Fruit fly (Drosophila melanogaster): ENCODE measurements around the gene RhoGAP15B.

RhoGAP15B gene

DNA sequence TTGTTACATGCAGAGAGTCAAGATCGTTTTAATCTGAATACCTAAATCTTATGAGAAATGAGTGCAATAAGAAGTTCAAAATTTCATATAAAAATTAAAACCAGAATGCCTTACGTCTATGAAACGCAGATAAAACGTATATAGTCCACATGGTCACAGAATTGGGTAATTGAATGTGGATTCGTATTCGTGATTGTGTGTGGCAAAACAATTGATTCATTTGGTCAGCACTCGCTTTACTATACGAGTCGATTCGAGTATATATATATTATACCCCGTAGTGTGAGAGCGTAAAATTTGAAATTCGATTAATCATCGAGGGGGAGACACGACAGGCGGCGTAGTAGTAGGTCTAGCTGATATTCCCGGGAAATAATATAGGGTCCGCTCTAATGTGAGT, 3.5 kb downstream of the RhoGAP15B start:
- TF ChIP-seq ERR (GFP tag; optimal IDR thresholded peaks at IDR 0.05), result no peak
- TF ChIP-seq CG7839 (tag; optimal IDR thresholded peaks at IDR 0.05), result no peak
- peak in 1 of 2 experiments; percentile 4 for TF ChIP-seq Pdp1 (GFP tag; optimal IDR thresholded peaks at IDR 0.05)
- TF ChIP-seq ase (GFP tag; IDR thresholded peaks at IDR 0.05), result no peak
- no peak for TF ChIP-seq row (GFP tag; IDR thresholded peaks at IDR 0.05)
- TF ChIP-seq sens (GFP tag), result peak; percentile 47

DNA sequence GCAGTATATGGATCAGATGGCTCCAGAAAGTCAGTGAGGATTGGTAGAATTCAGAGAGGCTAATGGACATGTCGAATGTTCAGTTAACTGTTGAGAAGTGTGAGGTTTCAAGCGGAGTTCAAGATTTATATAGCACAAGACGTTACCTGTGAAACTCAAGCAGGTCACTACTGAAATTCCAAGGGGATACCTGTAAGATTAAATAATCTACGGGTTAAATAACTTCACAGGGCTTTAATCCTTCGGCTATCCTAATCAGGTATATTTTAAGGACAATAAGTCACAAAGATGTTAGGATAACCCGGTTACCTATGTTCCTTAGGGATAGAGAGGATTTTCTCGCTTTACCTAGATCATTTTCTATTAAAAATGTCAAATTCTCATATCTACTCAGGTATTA, 5.3 kb downstream of the RhoGAP15B start, which contains the start of gene CG13000:
CG13000 (minus strand) TSS at position 101 of the 400 bp plus-strand sequence.
- TF ChIP-seq CkIIα-i1 (GFP tag; IDR thresholded peaks at IDR 0.05) (no peak), CG8089 (GFP tag; optimal IDR thresholded peaks at IDR 0.05) (no peak), kni (GFP tag; optimal IDR thresholded peaks at IDR 0.05) (no peak)

DNA sequence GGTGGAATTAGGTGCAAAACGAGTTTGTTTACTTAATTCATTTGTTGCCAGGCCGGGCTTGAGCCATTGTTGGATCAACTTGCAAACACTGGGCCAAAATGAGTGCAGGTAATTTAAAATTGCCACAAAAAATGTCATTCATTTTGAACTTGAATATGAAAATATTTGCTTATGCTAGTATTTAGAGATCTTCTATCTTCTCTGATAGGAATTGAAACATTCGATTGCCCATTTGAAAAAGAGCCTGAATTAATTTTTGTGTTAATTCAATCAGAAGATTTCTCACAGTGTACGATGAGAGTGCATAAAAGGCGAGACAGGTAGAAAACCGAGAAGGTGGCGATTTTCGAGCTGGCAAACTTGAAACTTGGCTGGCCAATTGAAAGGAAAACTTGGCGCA, 23.4 kb downstream of the RhoGAP15B start:
- TF ChIP-seq dpn (GFP tag; optimal IDR thresholded peaks at IDR 0.05), result no peak
- TF ChIP-seq row (GFP tag; IDR thresholded peaks at IDR 0.05), result peak; percentile 42; the same call in 2 of the 3 replicates
- TF ChIP-seq CG12104 (GFP tag; optimal IDR thresholded peaks at IDR 0.05), result no peak
- 0 out of 2 replicates have a peak, but pooled peaks have one; percentile 10 for TF ChIP-seq CG6689 (GFP tag; IDR thresholded peaks at IDR 0.05)
- TF ChIP-seq sim (GFP tag; IDR thresholded peaks at IDR 0.05), result no peak
- TF ChIP-seq crp (GFP tag; optimal IDR thresholded peaks at IDR 0.05), result no peak
- TF ChIP-seq CG8944 (GFP tag; optimal IDR thresholded peaks at IDR 0.05), result peak; percentile 10
- TF ChIP-seq zen (tag; optimal IDR thresholded peaks at IDR 0.05), result no peak
- TF ChIP-seq Stat92E (GFP tag; optimal IDR thresholded peaks at IDR 0.05), result no peak
- no peak for TF ChIP-seq CG13894 (tag; optimal IDR thresholded peaks at IDR 0.05)
- TF ChIP-seq Dp (GFP tag; optimal IDR thresholded peaks at IDR 0.05), result no peak
- no peak for TF ChIP-seq CG12219 (GFP tag; optimal IDR thresholded peaks at IDR 0.05)
- no peak for TF ChIP-seq CG12744 (GFP tag; optimal IDR thresholded peaks at IDR 0.05)
- TF ChIP-seq Gug (GFP tag; IDR thresholded peaks at IDR 0.05), result no peak
- 0 out of 2 replicates have a peak, but pooled peaks have one; percentile 22 for TF ChIP-seq HLH3B (GFP tag; IDR thresholded peaks at IDR 0.05)
- TF ChIP-seq CG9932 (GFP tag; IDR thresholded peaks at IDR 0.05), result peak; percentile 25; the same call in 1 of the 2 replicates
- no peak for TF ChIP-seq CG17802 (tag; optimal IDR thresholded peaks at IDR 0.05)
- no peak for TF ChIP-seq CG6813 (GFP tag; optimal IDR thresholded peaks at IDR 0.05)
- TF ChIP-seq sens (GFP tag), result peak; percentile 66
- TF ChIP-seq ind (GFP tag; optimal IDR thresholded peaks at IDR 0.05), result peak; percentile 6
- no peak for TF ChIP-seq ap (GFP tag; IDR thresholded peaks at IDR 0.05)
- TF ChIP-seq CG9437 (GFP tag; optimal IDR thresholded peaks at IDR 0.05), result no peak
- TF ChIP-seq prd (optimal IDR thresholded peaks at IDR 0.05), result no peak
- TF ChIP-seq prd (GFP tag; IDR thresholded peaks at IDR 0.05), result peak; percentile 25; the same call in 1 of the 3 replicates
- peak; percentile 6 for TF ChIP-seq CG2712 (tag; optimal IDR thresholded peaks at IDR 0.05)
- TF ChIP-seq Tbp (GFP tag; optimal IDR thresholded peaks at IDR 0.05), result no peak
- TF ChIP-seq Dbx (GFP tag; IDR thresholded peaks at IDR 0.05), result no peak
- 0 out of 3 replicates have a peak, but pooled peaks have one; percentile 8 for TF ChIP-seq ase (GFP tag; IDR thresholded peaks at IDR 0.05)
- TF ChIP-seq CG2120 (GFP tag; optimal IDR thresholded peaks at IDR 0.05), result peak; percentile 18
- TF ChIP-seq tap (tag; optimal IDR thresholded peaks at IDR 0.05), result no peak
- TF ChIP-seq zfh1 (GFP tag; IDR thresholded peaks at IDR 0.05), result 0 out of 3 replicates have a peak, but pooled peaks have one; percentile 22
- TF ChIP-seq CG15269 (tag; optimal IDR thresholded peaks at IDR 0.05), result no peak
- peak; percentile 7 for TF ChIP-seq Meics (GFP tag; optimal IDR thresholded peaks at IDR 0.05)
- TF ChIP-seq maf-S (GFP tag; optimal IDR thresholded peaks at IDR 0.05), result no peak
- no peak for TF ChIP-seq CG34376 (GFP tag; optimal IDR thresholded peaks at IDR 0.05)
- no peak for TF ChIP-seq H2.0 (GFP tag; IDR thresholded peaks at IDR 0.05)
- TF ChIP-seq CrebB (tag; optimal IDR thresholded peaks at IDR 0.05), result no peak
- TF ChIP-seq CG34224 (GFP tag; IDR thresholded peaks at IDR 0.05; ENCODE audit: partially characterized antibody), result no peak
- TF ChIP-seq CG5953 (GFP tag; IDR thresholded peaks at IDR 0.05), result no peak
- no peak for TF ChIP-seq CG12769 (tag; optimal IDR thresholded peaks at IDR 0.05)
- no peak for TF ChIP-seq CG8089 (GFP tag; optimal IDR thresholded peaks at IDR 0.05)
- no peak for TF ChIP-seq emc (GFP tag; optimal IDR thresholded peaks at IDR 0.05)

Data from whole organism, embryonic.